Fruit fly (Drosophila melanogaster) whole organism, embryonic: ENCODE measurements around the gene CSN6.
A peak's percentile ranks its signal among the peaks of the same experiment; 100 is the strongest.

Experiments used
- BtbVII ChIP-seq: fragments of 200-800 bp; sonication (Bioruptor generic); optimal IDR thresholded peaks from 3 replicates; lab custom pipeline; 2017; ENCODE audit warnings: missing biosample characterization, mild to moderate bottlenecking, missing genetic modification characterization
- CG10366 ChIP-seq: fragments of 200-800 bp; sonication (Bioruptor generic); IDR thresholded peaks from 2 replicates; pipeline ENCODE4 v1.3.6; 2022; ENCODE audit warnings: missing biosample characterization, missing genetic modification characterization
- CG14965 ChIP-seq: fragments of 200-800 bp; sonication (Bioruptor generic); optimal IDR thresholded peaks from 2 replicates; lab custom pipeline; 2016; ENCODE audit warnings: missing biosample characterization, missing genetic modification characterization, borderline replicate concordance
- CG15479 ChIP-seq: fragments of 200-800 bp; sonication (Bioruptor generic); optimal IDR thresholded peaks from 3 replicates; lab custom pipeline; 2019; ENCODE audit warnings: missing biosample characterization, mild to moderate bottlenecking, missing genetic modification characterization, moderate library complexity
- CG1602 ChIP-seq: fragments of 200-800 bp; sonication (Bioruptor generic); optimal IDR thresholded peaks from 3 replicates; lab custom pipeline; 2016; ENCODE audit warnings: missing biosample characterization, missing genetic modification characterization
- CG17186 ChIP-seq: fragments of 200-800 bp; sonication (Bioruptor generic); optimal IDR thresholded peaks from 3 replicates; lab custom pipeline; 2017; ENCODE audit warnings: missing biosample characterization, missing genetic modification reagents, missing genetic modification characterization
- CG17802 ChIP-seq: fragments of 200-800 bp; sonication (Bioruptor generic); optimal IDR thresholded peaks from 2 replicates; lab custom pipeline; 2018; ENCODE audit warnings: missing biosample characterization, mild to moderate bottlenecking, missing genetic modification characterization, moderate library complexity
- CG17912 ChIP-seq: fragments of 200-800 bp; sonication (Bioruptor generic); optimal IDR thresholded peaks from 2 replicates; lab custom pipeline; 2018; ENCODE audit warnings: missing biosample characterization, mild to moderate bottlenecking, missing genetic modification characterization
- CG1832 ChIP-seq: fragments of 200-800 bp; sonication (Bioruptor generic); optimal IDR thresholded peaks from 2 replicates; lab custom pipeline; 2017; ENCODE audit warnings: missing biosample characterization, mild to moderate bottlenecking, missing genetic modification characterization, inconsistent platforms
- CG2116 ChIP-seq: fragments of 200-800 bp; sonication (Bioruptor generic); optimal IDR thresholded peaks from 3 replicates; lab custom pipeline; 2018; ENCODE audit warnings: missing biosample characterization, mild to moderate bottlenecking, missing genetic modification characterization
- CG30020 ChIP-seq: fragments of 200-800 bp; optimal IDR thresholded peaks from 2 replicates; lab custom pipeline; 2019; ENCODE audit warnings: missing biosample characterization, mild to moderate bottlenecking, missing genetic modification characterization, moderate library complexity
- CG31388 ChIP-seq: fragments of 200-800 bp; sonication (Bioruptor generic); optimal IDR thresholded peaks from 2 replicates; lab custom pipeline; 2016; ENCODE audit warnings: missing biosample characterization, missing genetic modification characterization
- CG3163 ChIP-seq: fragments of 200-800 bp; sonication (Bioruptor generic); optimal IDR thresholded peaks from 3 replicates; lab custom pipeline; 2016; ENCODE audit warnings: missing biosample characterization, missing genetic modification characterization
- CG32767 ChIP-seq: fragments of 200-800 bp; sonication (Bioruptor generic); IDR thresholded peaks from 2 replicates; pipeline ENCODE4 v1.3.6; 2022; ENCODE audit warnings: missing biosample characterization, missing genetic modification characterization
- CG32772 ChIP-seq: fragments of 200-800 bp; sonication (Bioruptor generic); IDR thresholded peaks from 2 replicates; pipeline ENCODE4 v1.3.6; 2022; ENCODE audit warnings: missing biosample characterization, missing genetic modification characterization
- CG34224 ChIP-seq: fragments of 200-800 bp; sonication (Bioruptor generic); IDR thresholded peaks from 3 replicates; pipeline ENCODE4 v1.3.6; 2022; ENCODE audit warnings: missing biosample characterization, missing genetic modification characterization; ENCODE audit not compliant: partially characterized antibody
- CG4617 ChIP-seq: fragments of 200-800 bp; sonication (Bioruptor generic); optimal IDR thresholded peaks from 3 replicates; lab custom pipeline; 2016; ENCODE audit warnings: missing biosample characterization, missing genetic modification characterization, borderline replicate concordance
- CG7928 ChIP-seq: fragments of 200-800 bp; sonication (Bioruptor generic); optimal IDR thresholded peaks from 2 replicates; lab custom pipeline; 2017; ENCODE audit warnings: missing biosample characterization, mild to moderate bottlenecking, missing genetic modification characterization
- CG8281 ChIP-seq: fragments of 200-800 bp; sonication (Bioruptor generic); optimal IDR thresholded peaks from 2 replicates; lab custom pipeline; 2018; ENCODE audit warnings: missing biosample characterization, mild to moderate bottlenecking, missing genetic modification characterization, moderate library complexity
- CG9932 ChIP-seq: fragments of 200-800 bp; sonication (Bioruptor generic); IDR thresholded peaks from 2 replicates; pipeline ENCODE4 v1.3.6; 2022; ENCODE audit warnings: missing biosample characterization, missing genetic modification characterization
- CkIIα-i1 ChIP-seq: fragments of 200-800 bp; sonication (Bioruptor generic); IDR thresholded peaks from 2 replicates; pipeline ENCODE4 v1.3.6; 2022; ENCODE audit warnings: missing biosample characterization, missing genetic modification characterization
- D19B ChIP-seq: fragments of 200-800 bp; sonication (Bioruptor generic); optimal IDR thresholded peaks from 2 replicates; lab custom pipeline; 2017; ENCODE audit warnings: missing biosample characterization, mild to moderate bottlenecking, missing genetic modification characterization
- Deaf1 ChIP-seq: fragments of 200-800 bp; optimal IDR thresholded peaks from 3 replicates; lab custom pipeline; 2019; ENCODE audit warnings: missing biosample characterization, mild to moderate bottlenecking, missing genetic modification characterization, moderate library complexity
- Dp ChIP-seq: fragments of 200-800 bp; sonication (Bioruptor generic); optimal IDR thresholded peaks from 2 replicates; lab custom pipeline; 2018; ENCODE audit warnings: missing biosample characterization, mild to moderate bottlenecking, missing genetic modification characterization, moderate library complexity
- Dref ChIP-seq: fragments of 200-800 bp; sonication (Bioruptor generic); IDR thresholded peaks from 2 replicates; pipeline ENCODE4 v1.3.6; 2022; ENCODE audit warnings: missing biosample characterization, missing genetic modification characterization
- H15 ChIP-seq: fragments of 200-800 bp; sonication (Bioruptor generic); IDR thresholded peaks from 3 replicates; pipeline ENCODE4 v1.3.6; 2022; ENCODE audit warnings: missing biosample characterization, missing genetic modification characterization
- H2.0 ChIP-seq: fragments of 200-800 bp; sonication (Bioruptor generic); IDR thresholded peaks from 2 replicates; pipeline ENCODE4 v1.3.6; 2022; ENCODE audit warnings: missing biosample characterization, missing genetic modification characterization
- Lim3 ChIP-seq: fragments of 200-800 bp; sonication (Bioruptor generic); IDR thresholded peaks from 2 replicates; pipeline ENCODE4 v1.3.6; 2022; ENCODE audit warnings: missing biosample characterization, missing genetic modification characterization
- NC2α ChIP-seq: fragments of 200-800 bp; sonication (Bioruptor generic); optimal IDR thresholded peaks from 2 replicates; lab custom pipeline; 2016; ENCODE audit warnings: missing biosample characterization, missing genetic modification characterization
- NC2β ChIP-seq: fragments of 200-800 bp; sonication (Bioruptor generic); optimal IDR thresholded peaks from 2 replicates; lab custom pipeline; 2016; ENCODE audit warnings: missing biosample characterization, missing genetic modification characterization
- NK7.1 ChIP-seq: fragments of 200-800 bp; sonication (Bioruptor generic); optimal IDR thresholded peaks from 3 replicates; lab custom pipeline; 2016; ENCODE audit warnings: missing biosample characterization, missing genetic modification characterization
- Nf-YC ChIP-seq: fragments of 200-800 bp; optimal IDR thresholded peaks from 3 replicates; lab custom pipeline; 2019; ENCODE audit warnings: missing biosample characterization, mild to moderate bottlenecking, missing genetic modification characterization, moderate library complexity
- Optix ChIP-seq: fragments of 200-800 bp; sonication (Bioruptor generic); IDR thresholded peaks from 3 replicates; pipeline ENCODE4 v1.3.6; 2022; ENCODE audit warnings: missing biosample characterization, missing genetic modification characterization
- Sox102F ChIP-seq: fragments of 200-800 bp; sonication (Bioruptor generic); optimal IDR thresholded peaks from 2 replicates; lab custom pipeline; 2018; ENCODE audit warnings: missing biosample characterization, mild to moderate bottlenecking, missing genetic modification characterization, moderate library complexity
- Tbp ChIP-seq: fragments of >200 bp; optimal IDR thresholded peaks from 2 replicates; lab custom pipeline; 2018; ENCODE audit warnings: missing biosample characterization, missing genetic modification characterization
- ara ChIP-seq: fragments of 200-800 bp; sonication (Bioruptor generic); IDR thresholded peaks from 2 replicates; pipeline ENCODE4 v1.3.6; 2022; ENCODE audit warnings: missing biosample characterization, missing genetic modification characterization
- dmrt99B ChIP-seq: fragments of 200-800 bp; sonication (Bioruptor generic); optimal IDR thresholded peaks from 2 replicates; lab custom pipeline; 2018; ENCODE audit warnings: missing biosample characterization, mild to moderate bottlenecking, missing genetic modification characterization, moderate library complexity
- emc ChIP-seq: fragments of 200-800 bp; sonication (Bioruptor generic); optimal IDR thresholded peaks from 2 replicates; lab custom pipeline; 2016; ENCODE audit warnings: missing biosample characterization, missing genetic modification characterization
- lmd ChIP-seq: fragments of 200-800 bp; sonication (Bioruptor generic); IDR thresholded peaks from 2 replicates; pipeline ENCODE4 v1.3.6; 2022; ENCODE audit warnings: missing biosample characterization, missing genetic modification characterization
- mld ChIP-seq: fragments of 200-800 bp; sonication (Bioruptor generic); IDR thresholded peaks from 3 replicates; pipeline ENCODE4 v1.3.6; 2022; ENCODE audit warnings: missing biosample characterization, missing genetic modification characterization; ENCODE audit not compliant: partially characterized antibody
- nerfin-2 ChIP-seq: fragments of 200-800 bp; sonication (Bioruptor generic); IDR thresholded peaks from 2 replicates; pipeline ENCODE4 v1.3.6; 2022; ENCODE audit warnings: missing biosample characterization, missing genetic modification characterization; ENCODE audit not compliant: partially characterized antibody
- nmo ChIP-seq: fragments of 200-800 bp; sonication (Bioruptor generic); optimal IDR thresholded peaks from 2 replicates; lab custom pipeline; 2018; ENCODE audit warnings: missing biosample characterization, mild to moderate bottlenecking, missing genetic modification characterization, moderate library complexity
- run ChIP-seq: fragments of 200-800 bp; sonication (Bioruptor generic); optimal IDR thresholded peaks from 3 replicates; lab custom pipeline; 2018; ENCODE audit warnings: missing biosample characterization, mild to moderate bottlenecking, missing genetic modification characterization
- schlank ChIP-seq: fragments of 200-800 bp; sonication (Bioruptor generic); optimal IDR thresholded peaks from 2 replicates; lab custom pipeline; 2018; ENCODE audit warnings: missing biosample characterization, mild to moderate bottlenecking, missing genetic modification characterization
- slbo ChIP-seq: fragments of 200-800 bp; sonication (Bioruptor generic); IDR thresholded peaks from 2 replicates; pipeline ENCODE4 v1.3.6; 2022; ENCODE audit warnings: missing biosample characterization, missing genetic modification characterization
- ssp ChIP-seq: fragments of 200-800 bp; sonication (Bioruptor generic); IDR thresholded peaks from 2 replicates; pipeline ENCODE4 v1.3.6; 2022; ENCODE audit warnings: missing biosample characterization, missing genetic modification characterization
- tna ChIP-seq: fragments of 200-800 bp; sonication (Bioruptor generic); IDR thresholded peaks from 2 replicates; pipeline ENCODE4 v1.3.6; 2022; ENCODE audit warnings: missing biosample characterization, missing genetic modification characterization; ENCODE audit not compliant: partially characterized antibody
- wdn ChIP-seq: fragments of 200-800 bp; sonication (Bioruptor generic); IDR thresholded peaks from 2 replicates; pipeline ENCODE4 v1.3.6; 2022; ENCODE audit warnings: missing biosample characterization, missing genetic modification characterization
- zen ChIP-seq: fragments of 200-800 bp; sonication (Bioruptor generic); optimal IDR thresholded peaks from 3 replicates; lab custom pipeline; 2018; ENCODE audit warnings: missing biosample characterization, mild to moderate bottlenecking, missing genetic modification characterization, moderate library complexity
- zfh2 ChIP-seq: fragments of 200-800 bp; sonication (Bioruptor generic); optimal IDR thresholded peaks from 2 replicates; lab custom pipeline; 2016; ENCODE audit warnings: missing biosample characterization, missing genetic modification characterization

The CSN6 gene

DNA sequence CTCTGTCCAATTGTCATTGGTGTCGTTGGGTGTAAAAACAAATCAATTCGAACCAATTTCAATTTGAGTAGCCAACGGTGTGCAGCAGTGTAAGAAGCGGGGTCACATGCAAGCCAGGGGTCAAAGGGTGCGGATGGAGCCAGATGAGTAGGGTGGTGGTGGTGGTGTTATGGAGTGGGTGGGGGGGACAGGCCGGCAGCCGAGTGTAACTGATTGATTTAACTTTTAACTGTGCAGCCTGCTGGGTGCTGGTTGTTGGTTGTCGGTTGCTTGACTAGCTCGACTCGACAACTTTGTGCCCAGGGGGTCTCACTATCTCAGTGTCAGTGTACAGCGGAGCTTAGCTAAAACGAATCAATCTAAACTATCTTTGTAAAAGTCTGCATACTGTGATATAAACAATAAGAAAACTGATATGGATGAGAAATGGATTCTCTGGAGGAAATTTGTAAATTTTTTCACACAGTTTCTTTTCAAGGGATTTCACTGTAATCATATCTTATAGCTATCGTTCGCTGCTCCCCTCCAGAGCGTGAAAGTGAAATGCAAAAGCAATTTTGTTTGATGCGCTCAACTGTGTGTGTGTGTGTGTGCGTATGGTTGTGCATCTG, 16.9 kb downstream of the CSN6 start (continued):
- TF ChIP-seq NK7.1 (GFP tag; lab: Kevin White, UChicago) (peak; percentile 12), CG34224 (GFP tag; lab: Robert Waterston, UW) (no peak), ara (GFP tag; lab: Robert Waterston, UW) (peak; percentile 85), D19B (no peak), CG15479 (GFP tag; lab: Kevin White, UChicago) (no peak), CG2116 (peak; percentile 2), ssp (GFP tag; lab: Robert Waterston, UW) (peak; percentile 74), CG4617 (no peak), CG7928 (GFP tag; lab: Kevin White, UChicago) (no peak), Lim3 (GFP tag; lab: Robert Waterston, UW) (no peak), CG17912 (GFP tag; lab: Kevin White, UChicago) (no peak), CG1602 (peak; percentile 56), zen (tag; lab: Kevin White, UChicago) (no peak), dmrt99B (tag; lab: Kevin White, UChicago) (no peak), CkIIα-i1 (no peak), Tbp (GFP tag; lab: Kevin White, UChicago) (no peak), slbo (GFP tag; lab: Robert Waterston, UW) (peak; percentile 71), lmd (GFP tag; lab: Robert Waterston, UW) (peak; percentile 82), CG17186 (GFP tag; lab: Kevin White, UChicago) (peak; percentile 29), CG30020 (tag; lab: Kevin White, UChicago) (no peak), mld (GFP tag; lab: Robert Waterston, UW) (no peak), CG1832 (GFP tag; lab: Kevin White, UChicago) (no peak), nerfin-2 (GFP tag; lab: Robert Waterston, UW) (no peak), schlank (tag; lab: Kevin White, UChicago) (no peak), zfh2 (GFP tag; lab: Kevin White, UChicago) (no peak), Deaf1 (no peak), CG14965 (GFP tag; lab: Kevin White, UChicago) (peak; percentile 21), Optix (peak; percentile 63; the same call in 2 of the 3 replicates), Dref (GFP tag; lab: Robert Waterston, UW) (no peak), Sox102F (GFP tag; lab: Kevin White, UChicago) (peak; percentile 87), CG17802 (peak; percentile 34), CG8281 (tag; lab: Kevin White, UChicago) (peak; percentile 10), CG32767 (GFP tag; lab: Robert Waterston, UW) (peak; percentile 35; the same call in 1 of the 2 replicates), run (tag; lab: Kevin White, UChicago) (peak; percentile 28), CG3163 (GFP tag; lab: Kevin White, UChicago) (peak; percentile 15), NC2α (GFP tag; lab: Kevin White, UChicago) (no peak), CG31388 (GFP tag; lab: Kevin White, UChicago) (peak; percentile 20), emc (GFP tag; lab: Kevin White, UChicago) (no peak), Nf-YC (tag; lab: Kevin White, UChicago) (no peak), H2.0 (GFP tag; lab: Robert Waterston, UW) (peak; percentile 75), BtbVII (GFP tag; lab: Kevin White, UChicago) (no peak), CG32772 (peak; percentile 84), tna (GFP tag; lab: Robert Waterston, UW) (no peak), wdn (no peak), H15 (GFP tag; lab: Robert Waterston, UW) (peak; percentile 78; the same call in 2 of the 3 replicates), nmo (peak; percentile 79), Dp (GFP tag; lab: Kevin White, UChicago) (no peak), NC2β (GFP tag; lab: Kevin White, UChicago) (peak; percentile 62), CG10366 (GFP tag; lab: Robert Waterston, UW) (peak; percentile 75), CG9932 (GFP tag; lab: Robert Waterston, UW) (peak; percentile 34; the same call in 1 of the 2 replicates)
